Worm (Caenorhabditis elegans): ENCODE measurements around the gene lys-10.

lys-10 gene

ce11 chrIV:8312846-8313245, 19.8 kb upstream of the lys-10 start, which contains the start of gene F35H10.10:
F35H10.10 (minus strand) TSS chrIV:8312946.
- TF ChIP-seq peb-1 (tag; optimal IDR thresholded peaks at IDR 0.05) (no peak), lin-39 (tag; optimal IDR thresholded peaks at IDR 0.05) (no peak), dmd-4 (tag; optimal IDR thresholded peaks at IDR 0.05) (no peak), unc-62 (GFP tag; optimal IDR thresholded peaks at IDR 0.05) (no peak), ama-1 (optimal IDR thresholded peaks at IDR 0.05) (no peak), lin-13 (GFP tag; optimal IDR thresholded peaks at IDR 0.05) (no peak), lsy-2 (tag; optimal IDR thresholded peaks at IDR 0.05) (no peak), nhr-11 (tag; optimal IDR thresholded peaks at IDR 0.05) (no peak), gmeb-1 (tag; optimal IDR thresholded peaks at IDR 0.05) (no peak)

ce11 chrIV:8317800-8318199, 14.8 kb upstream of the lys-10 start:
- TF ChIP-seq mab-5 (tag; optimal IDR thresholded peaks at IDR 0.05) (no peak), blmp-1 (tag; optimal IDR thresholded peaks at IDR 0.05; ENCODE audit: insufficient read depth) (peak; percentile 86), sma-9 (GFP tag; optimal IDR thresholded peaks at IDR 0.05) (peak; percentile 31), sma-9 (tag; optimal IDR thresholded peaks at IDR 0.05) (no peak), nhr-25 (tag; optimal IDR thresholded peaks at IDR 0.05) (peak; percentile 49), Y55F3AM.14 (GFP tag; optimal IDR thresholded peaks at IDR 0.05) (no peak)

- TF ChIP-seq mbf-1 (tag; optimal IDR thresholded peaks at IDR 0.05) = no peak
- no peak for TF ChIP-seq sem-4 (tag; optimal IDR thresholded peaks at IDR 0.05)
- TF ChIP-seq ceh-16 (tag; optimal IDR thresholded peaks at IDR 0.05) = no peak
- no peak for TF ChIP-seq elt-3 (tag; optimal IDR thresholded peaks at IDR 0.05)
- no peak for TF ChIP-seq nhr-77 (tag; optimal IDR thresholded peaks at IDR 0.05)
- TF ChIP-seq blmp-1 (tag; optimal IDR thresholded peaks at IDR 0.05; ENCODE audit: insufficient read depth) = peak; percentile 40
- no peak for TF ChIP-seq dmd-4 (tag; optimal IDR thresholded peaks at IDR 0.05)
- TF ChIP-seq nhr-25 (tag; optimal IDR thresholded peaks at IDR 0.05) = peak; percentile 9
These were observed 13.8 kb upstream of the lys-10 start for ce11 chrIV:8318799-8319198.

- TF ChIP-seq peb-1 (tag; optimal IDR thresholded peaks at IDR 0.05) = no peak
- TF ChIP-seq nhr-21 (tag; optimal IDR thresholded peaks at IDR 0.05) = no peak
- TF ChIP-seq snpc-4 (tag; optimal IDR thresholded peaks at IDR 0.05) = no peak
- no peak for TF ChIP-seq sma-3 (GFP tag; optimal IDR thresholded peaks at IDR 0.05)
- no peak for TF ChIP-seq lin-11 (tag; optimal IDR thresholded peaks at IDR 0.05)
- TF ChIP-seq skn-1 (tag; optimal IDR thresholded peaks at IDR 0.05) = no peak
- TF ChIP-seq ceh-16 (tag; optimal IDR thresholded peaks at IDR 0.05) = no peak
- TF ChIP-seq dmd-4 (tag; optimal IDR thresholded peaks at IDR 0.05) = no peak
- no peak for TF ChIP-seq lsy-2 (tag; optimal IDR thresholded peaks at IDR 0.05)
- no peak for TF ChIP-seq elt-1 (tag; optimal IDR thresholded peaks at IDR 0.05)
- no peak for TF ChIP-seq egl-27 (tag; optimal IDR thresholded peaks at IDR 0.05)
- TF ChIP-seq alr-1 (tag; optimal IDR thresholded peaks at IDR 0.05) = no peak
- no peak for TF ChIP-seq lin-13 (GFP tag; optimal IDR thresholded peaks at IDR 0.05)
- TF ChIP-seq Y55F3AM.14 (GFP tag; optimal IDR thresholded peaks at IDR 0.05) = no peak
These were observed 7.0 kb upstream of the lys-10 start, which contains the start of gene F35H10.3 for ce11 chrIV:8325667-8326066. F35H10.3 (plus strand) TSS chrIV:8325967.

- TF ChIP-seq nhr-10 (tag; optimal IDR thresholded peaks at IDR 0.05) (no peak), ztf-1 (GFP tag; conservative IDR thresholded peaks at IDR 0.05) (no peak), ceh-16 (tag; optimal IDR thresholded peaks at IDR 0.05) (no peak), skn-1 (tag; optimal IDR thresholded peaks at IDR 0.05) (no peak), peb-1 (tag; optimal IDR thresholded peaks at IDR 0.05) (no peak), nhr-129 (tag; optimal IDR thresholded peaks at IDR 0.05) (no peak), blmp-1 (tag; optimal IDR thresholded peaks at IDR 0.05; ENCODE audit: insufficient read depth) (no peak), ceh-82 (tag; optimal IDR thresholded peaks at IDR 0.05) (no peak), lin-39 (tag; optimal IDR thresholded peaks at IDR 0.05) (no peak)
These were observed 3.7 kb upstream of the lys-10 start, which contains the start of gene F35H10.2 for ce11 chrIV:8328913-8329312. F35H10.2 (plus strand) TSS chrIV:8329213.

ce11 chrIV:8333034-8333433, 408 bp downstream of the lys-10 start:
- TF ChIP-seq blmp-1 (tag; optimal IDR thresholded peaks at IDR 0.05; ENCODE audit: insufficient read depth) (no peak), nhr-12 (tag; optimal IDR thresholded peaks at IDR 0.05) (no peak), sem-4 (tag; optimal IDR thresholded peaks at IDR 0.05) (no peak), alr-1 (tag; optimal IDR thresholded peaks at IDR 0.05) (no peak), aly-2 (tag; optimal IDR thresholded peaks at IDR 0.05) (no peak), ceh-16 (tag; optimal IDR thresholded peaks at IDR 0.05) (no peak), nhr-237 (tag; optimal IDR thresholded peaks at IDR 0.05) (no peak)

Measured in whole organism, L2 larva.